Worm (Caenorhabditis elegans): ENCODE results near the gene clec-1.
A peak's percentile ranks its signal among the peaks of the same experiment; 100 is the strongest.

Gene clec-1

ce11 chrV:5667337-5667736, 32.6 kb upstream of the clec-1 start (continued):
- TF ChIP-seq hrde-1 (tag; optimal IDR thresholded peaks at IDR 0.05; ENCODE audit: borderline replicate concordance), result peak; percentile 84
- TF ChIP-seq attf-3 (GFP tag; conservative IDR thresholded peaks at IDR 0.05), result no peak
- TF ChIP-seq athp-1 (tag; optimal IDR thresholded peaks at IDR 0.05), result peak; percentile 91
- TF ChIP-seq hmg-20 (GFP tag; IDR thresholded peaks at IDR 0.05), result peak; percentile 80; the same call in 1 of the 2 replicates
- no peak for TF ChIP-seq aptf-2 (GFP tag; conservative IDR thresholded peaks at IDR 0.05)
- TF ChIP-seq D2030.7 (GFP tag; IDR thresholded peaks at IDR 0.05), result peak; percentile 73
- TF ChIP-seq lsy-27 (tag; optimal IDR thresholded peaks at IDR 0.05; ENCODE audit: borderline replicate concordance, insufficient read depth), result peak; percentile 49
- TF ChIP-seq hmg-1.2 (GFP tag; IDR thresholded peaks at IDR 0.05), result peak; percentile 65
- peak; percentile 92 for TF ChIP-seq rpc-1 (optimal IDR thresholded peaks at IDR 0.05)
- peak; percentile 93 for TF ChIP-seq rpc-1 (tag; optimal IDR thresholded peaks at IDR 0.05)
- 0 out of 2 replicates have a peak, but pooled peaks have one; percentile 64 for TF ChIP-seq F39B2.1 (GFP tag; IDR thresholded peaks at IDR 0.05)
- no peak for TF ChIP-seq somi-1 (GFP tag; optimal IDR thresholded peaks at IDR 0.05)
- TF ChIP-seq aptf-3 (GFP tag; IDR thresholded peaks at IDR 0.05), result peak; percentile 96; the same call in 1 of the 2 replicates
- peak; percentile 97 for TF ChIP-seq lin-26 (GFP tag; IDR thresholded peaks at IDR 0.05)
- no peak for TF ChIP-seq egrh-3 (GFP tag; IDR thresholded peaks at IDR 0.05)
- TF ChIP-seq nhr-90 (tag; optimal IDR thresholded peaks at IDR 0.05), result peak; percentile 70
- peak; percentile 58; the same call in 1 of the 2 replicates for TF ChIP-seq hsf-1 (GFP tag; IDR thresholded peaks at IDR 0.05)
- no peak for TF ChIP-seq nhr-27 (tag; optimal IDR thresholded peaks at IDR 0.05)
- TF ChIP-seq lin-35 (GFP tag; optimal IDR thresholded peaks at IDR 0.05), result no peak
- TF ChIP-seq ccch-3 (GFP tag; optimal IDR thresholded peaks at IDR 0.05), result no peak
- no peak for TF ChIP-seq F55B11.4 (tag; optimal IDR thresholded peaks at IDR 0.05; ENCODE audit: borderline replicate concordance, insufficient read depth)
- no peak for TF ChIP-seq attf-5 (GFP tag; optimal IDR thresholded peaks at IDR 0.05)
- no peak for TF ChIP-seq K11D2.4 (GFP tag; IDR thresholded peaks at IDR 0.05)
- peak; percentile 88 for TF ChIP-seq ceh-40 (GFP tag; IDR thresholded peaks at IDR 0.05)
- no peak for TF ChIP-seq F22D6.2 (tag; optimal IDR thresholded peaks at IDR 0.05)
- no peak for TF ChIP-seq Y67H2A.10 (GFP tag; conservative IDR thresholded peaks at IDR 0.05)
- TF ChIP-seq ceh-79 (tag; optimal IDR thresholded peaks at IDR 0.05), result peak; percentile 56
- no peak for TF ChIP-seq let-526 (GFP tag; IDR thresholded peaks at IDR 0.05)
- TF ChIP-seq nhr-80 (tag; optimal IDR thresholded peaks at IDR 0.05), result no peak
- peak; percentile 84 for TF ChIP-seq Y53G8AR.9 (GFP tag; conservative IDR thresholded peaks at IDR 0.05)
- TF ChIP-seq ztf-22 (GFP tag; optimal IDR thresholded peaks at IDR 0.05), result no peak

DNA sequence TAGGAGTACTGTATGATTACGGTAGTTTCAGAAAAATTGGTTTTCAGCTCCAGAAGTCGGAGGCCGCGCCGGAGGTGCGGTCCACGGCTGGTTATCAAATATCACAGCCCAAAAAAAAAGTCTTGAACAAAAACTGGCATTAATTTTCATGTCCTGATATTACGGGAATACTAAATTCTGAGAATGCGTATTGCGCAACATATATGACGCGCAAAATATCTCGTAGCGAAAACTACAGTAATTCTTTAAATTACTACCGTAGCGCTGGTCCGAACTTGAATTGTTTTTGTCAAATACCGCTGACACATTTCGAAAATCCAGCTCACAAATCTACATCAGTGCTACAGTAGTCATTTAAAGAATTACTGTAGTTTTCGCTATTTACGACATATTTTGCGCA, 31.0 kb upstream of the clec-1 start:
- TF ChIP-seq F33H1.4 (GFP tag; IDR thresholded peaks at IDR 0.05) (no peak), madf-8 (GFP tag; conservative IDR thresholded peaks at IDR 0.05) (no peak), lin-54 (GFP tag; optimal IDR thresholded peaks at IDR 0.05) (no peak), ztf-22 (GFP tag; optimal IDR thresholded peaks at IDR 0.05) (no peak), ceh-100 (GFP tag; IDR thresholded peaks at IDR 0.05) (no peak), nfya-1 (tag; optimal IDR thresholded peaks at IDR 0.05; ENCODE audit: borderline replicate concordance, insufficient read depth) (no peak), lin-26 (GFP tag; IDR thresholded peaks at IDR 0.05) (no peak), sdz-38 (tag; optimal IDR thresholded peaks at IDR 0.05) (no peak), atf-7 (tag; optimal IDR thresholded peaks at IDR 0.05) (no peak), akir-1 (GFP tag; optimal IDR thresholded peaks at IDR 0.05) (no peak), snpc-1.1 (tag; optimal IDR thresholded peaks at IDR 0.05; ENCODE audit: insufficient read depth) (no peak), athp-1 (tag; optimal IDR thresholded peaks at IDR 0.05) (no peak), ztf-28 (GFP tag; IDR thresholded peaks at IDR 0.05) (no peak), repo-1 (tag; optimal IDR thresholded peaks at IDR 0.05) (no peak), ceh-91 (GFP tag; IDR thresholded peaks at IDR 0.05) (no peak)

Data from whole organism, young adult.